Worm (Caenorhabditis elegans) whole organism, mixed stage, embryonic: ENCODE results near the gene F22F4.5.

Source experiments
- ces-1 ChIP-seq: fragments of 150-350 bp; optimal IDR thresholded peaks from 2 replicates; lab custom pipeline; 2014; ENCODE audit warnings: missing biosample characterization, missing genetic modification reagents, missing genetic modification characterization
- elt-3 ChIP-seq: fragments of 150-350 bp; optimal IDR thresholded peaks from 2 replicates; lab custom pipeline; 2014; ENCODE audit warnings: missing biosample characterization, missing genetic modification characterization
- lsy-2 ChIP-seq: fragments of 150-350 bp; optimal IDR thresholded peaks from 2 replicates; lab custom pipeline; 2014; ENCODE audit warnings: missing biosample characterization, missing genetic modification characterization
- nhr-76 ChIP-seq: sonication (generic microtip); optimal IDR thresholded peaks from 2 replicates; lab custom pipeline; 2017; ENCODE audit warnings: missing biosample characterization, missing genetic modification characterization
- sem-2 ChIP-seq: fragments of 200-800 bp; sonication (Bioruptor generic); optimal IDR thresholded peaks from 2 replicates; lab custom pipeline; 2018; ENCODE audit warnings: mild to moderate bottlenecking, missing genetic modification characterization, missing compliant biosample characterization

DNA sequence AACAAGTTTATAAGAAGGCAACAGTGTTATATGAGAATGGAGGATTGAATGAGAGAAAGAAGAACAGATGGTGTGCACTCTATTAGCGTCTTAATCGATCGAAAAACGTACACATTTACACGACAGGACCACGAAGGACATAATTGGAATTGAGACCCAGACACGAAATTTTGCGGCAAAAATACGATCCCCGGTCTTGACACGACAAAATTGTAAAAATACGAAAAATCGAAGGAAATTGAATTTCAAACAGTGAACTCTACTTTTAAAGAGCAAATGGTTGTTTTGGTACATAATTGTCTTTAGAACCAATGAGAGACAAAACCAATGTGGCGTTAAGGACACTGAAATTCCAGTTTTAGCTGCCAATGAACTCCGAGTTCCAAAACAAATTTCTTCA lies 29.8 kb upstream of the F22F4.5 start, which contains the start of gene lelo-3:
- TF ChIP-seq nhr-76 (tag; lab: Kevin White, UChicago), result no peak
- TF ChIP-seq elt-3 (tag; lab: Kevin White, UChicago), result no peak
- peak; percentile 55 for TF ChIP-seq ces-1 (GFP tag; lab: Kevin White, UChicago)
- TF ChIP-seq lsy-2 (tag; lab: Kevin White, UChicago), result no peak
- TF ChIP-seq sem-2 (GFP tag; lab: Kevin White, UChicago), result no peak
